Worm (Caenorhabditis elegans): ENCODE results near the gene Y26G10.6.

DNA sequence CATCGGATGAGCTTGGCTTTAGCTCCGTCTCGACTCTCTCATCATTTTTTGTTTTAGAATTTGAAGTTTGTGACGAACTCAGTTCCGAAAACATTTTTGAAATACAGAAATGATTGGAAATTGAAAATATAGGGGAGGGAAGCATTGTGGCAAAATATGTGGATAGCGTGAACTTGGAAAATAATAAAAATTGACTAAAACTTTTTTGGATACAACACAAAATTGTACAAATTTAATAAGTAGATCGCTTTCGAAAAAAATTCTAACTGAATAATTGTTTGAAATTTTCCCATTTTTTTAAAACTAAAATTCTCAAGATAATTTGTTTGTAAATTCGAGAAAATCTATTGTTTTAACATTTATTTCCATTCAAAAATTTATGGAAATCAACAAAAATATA, 16.0 kb upstream of the Y26G10.6 start, which contains the start of gene F59A1.15:
- no peak for TF ChIP-seq tab-1 (GFP tag; IDR thresholded peaks at IDR 0.05)
- no peak for TF ChIP-seq med-1 (GFP tag; optimal IDR thresholded peaks at IDR 0.05; ENCODE audit: insufficient read depth)
- TF ChIP-seq cog-1 (tag; optimal IDR thresholded peaks at IDR 0.05): no peak
- TF ChIP-seq flt-1 (GFP tag; IDR thresholded peaks at IDR 0.05): no peak
